Worm (Caenorhabditis elegans): ENCODE results near the gene npr-2.
A peak's percentile ranks its signal among the peaks of the same experiment; 100 is the strongest.

The npr-2 gene

ce11 chrIV:9545986-9546385 is 33.9 kb downstream of the npr-2 start, which contains the start of gene T05A1.5:
T05A1.5 (plus strand) TSS chrIV:9546286.
- TF ChIP-seq sox-4 (tag; optimal IDR thresholded peaks at IDR 0.05) (no peak), C04F5.9 (tag; optimal IDR thresholded peaks at IDR 0.05) (no peak), ceh-8 (GFP tag; optimal IDR thresholded peaks at IDR 0.05) (no peak), nhr-237 (tag; optimal IDR thresholded peaks at IDR 0.05) (no peak), ceh-88 (GFP tag; IDR thresholded peaks at IDR 0.05) (no peak), snu-23 (GFP tag; optimal IDR thresholded peaks at IDR 0.05) (no peak), mab-9 (GFP tag; IDR thresholded peaks at IDR 0.05) (no peak), nhr-71 (tag; optimal IDR thresholded peaks at IDR 0.05) (no peak), sup-37 (GFP tag; optimal IDR thresholded peaks at IDR 0.05) (no peak), rnt-1 (tag; optimal IDR thresholded peaks at IDR 0.05) (no peak), unc-98 (GFP tag; IDR thresholded peaks at IDR 0.05) (no peak), efl-1 (optimal IDR thresholded peaks at IDR 0.05) (no peak), efl-1 (GFP tag; optimal IDR thresholded peaks at IDR 0.05 in 1 of 2) (no peak), unc-30 (tag; optimal IDR thresholded peaks at IDR 0.05) (no peak), C34B4.2 (tag; optimal IDR thresholded peaks at IDR 0.05) (no peak), nhr-90 (tag; optimal IDR thresholded peaks at IDR 0.05; ENCODE audit: poor library complexity) (no peak), dsc-1 (tag; optimal IDR thresholded peaks at IDR 0.05) (no peak), nhr-20 (tag; optimal IDR thresholded peaks at IDR 0.05) (no peak), nhr-77 (tag; optimal IDR thresholded peaks at IDR 0.05) (no peak), swsn-7 (tag; optimal IDR thresholded peaks at IDR 0.05) (no peak)

ce11 chrIV:9540342-9540856 is 39.5 kb downstream of the npr-2 start, which contains the start of gene fbl-1:
fbl-1 (plus strand) TSS chrIV:9540806.
- no peak for TF ChIP-seq mdl-1 (tag; optimal IDR thresholded peaks at IDR 0.05)
- peak in 1 of 2 experiments; percentile 8 for TF ChIP-seq lin-35 (GFP tag; optimal IDR thresholded peaks at IDR 0.05)
- peak; percentile 93 for TF ChIP-seq elt-2 (tag; optimal IDR thresholded peaks at IDR 0.05)
- TF ChIP-seq pqm-1 (tag; optimal IDR thresholded peaks at IDR 0.05) = peak; percentile 41

ce11 chrIV:9538214-9538613 is 41.7 kb downstream of the npr-2 start:
- no peak for TF ChIP-seq ztf-4 (tag; optimal IDR thresholded peaks at IDR 0.05)
- no peak for TF ChIP-seq ceh-90 (tag; optimal IDR thresholded peaks at IDR 0.05)
- no peak for TF ChIP-seq mep-1 (tag; optimal IDR thresholded peaks at IDR 0.05)
- TF ChIP-seq lin-14 (GFP tag; optimal IDR thresholded peaks at IDR 0.05) = peak; percentile 75
- no peak for TF ChIP-seq jun-1 (tag; optimal IDR thresholded peaks at IDR 0.05)
- TF ChIP-seq hlh-4 (tag; optimal IDR thresholded peaks at IDR 0.05) = no peak
- no peak for TF ChIP-seq nhr-76 (tag; optimal IDR thresholded peaks at IDR 0.05)
- no peak for TF ChIP-seq nhr-85 (tag)
- TF ChIP-seq fkh-4 (tag; optimal IDR thresholded peaks at IDR 0.05; ENCODE audit: borderline replicate concordance) = no peak
- TF ChIP-seq xbp-1 (tag; optimal IDR thresholded peaks at IDR 0.05) = no peak
- no peak for TF ChIP-seq vab-15 (tag; optimal IDR thresholded peaks at IDR 0.05)
- no peak for TF ChIP-seq hlh-17 (GFP tag; optimal IDR thresholded peaks at IDR 0.05; ENCODE audit: borderline replicate concordance)
- peak; percentile 12 for TF ChIP-seq snu-23 (GFP tag; optimal IDR thresholded peaks at IDR 0.05)
- peak; percentile 79 for TF ChIP-seq rnt-1 (tag; optimal IDR thresholded peaks at IDR 0.05)
- TF ChIP-seq pqm-1 (tag; optimal IDR thresholded peaks at IDR 0.05) = no peak
- TF ChIP-seq lsy-2 (tag; optimal IDR thresholded peaks at IDR 0.05) = peak in 1 of 2 experiments; percentile 6
- no peak for TF ChIP-seq nhr-237 (tag; optimal IDR thresholded peaks at IDR 0.05)
- no peak for TF ChIP-seq alr-1 (tag; optimal IDR thresholded peaks at IDR 0.05; ENCODE audit: borderline replicate concordance)
- no peak for TF ChIP-seq nhr-84 (tag; optimal IDR thresholded peaks at IDR 0.05)
- peak; percentile 66 for TF ChIP-seq nhr-71 (tag; optimal IDR thresholded peaks at IDR 0.05)
- no peak for TF ChIP-seq ceh-88 (GFP tag; IDR thresholded peaks at IDR 0.05)
- no peak for TF ChIP-seq tbx-2 (tag; optimal IDR thresholded peaks at IDR 0.05)
- no peak for TF ChIP-seq nhr-28 (tag; optimal IDR thresholded peaks at IDR 0.05)
- TF ChIP-seq ama-1 (optimal IDR thresholded peaks at IDR 0.05) = no peak
- no peak for TF ChIP-seq unc-86 (tag; optimal IDR thresholded peaks at IDR 0.05)
- TF ChIP-seq egl-13 (tag; optimal IDR thresholded peaks at IDR 0.05) = no peak
